Fruit fly (Drosophila melanogaster) whole organism, pupa: ENCODE results near the gene UQCR-14.

Experiments used
- CG10348 ChIP-seq: fragments of 200-800 bp; sonication (Bioruptor generic); IDR thresholded peaks from 2 replicates; pipeline ENCODE4 v1.3.6; 2022; ENCODE audit warnings: missing biosample characterization, missing genetic modification characterization
- CG12605 ChIP-seq: fragments of 200-800 bp; sonication (Bioruptor generic); IDR thresholded peaks from 2 replicates; pipeline ENCODE4 v1.3.6; 2022; ENCODE audit warnings: missing biosample characterization, missing genetic modification characterization
- CG13204 ChIP-seq: fragments of 200-800 bp; sonication (Bioruptor generic); optimal IDR thresholded peaks from 2 replicates; lab custom pipeline; 2018; ENCODE audit warnings: missing biosample characterization, mild to moderate bottlenecking, missing genetic modification characterization, moderate library complexity
- CG14655 ChIP-seq: fragments of 200-800 bp; sonication (Bioruptor generic); optimal IDR thresholded peaks from 3 replicates; lab custom pipeline; 2017; ENCODE audit warnings: mild to moderate bottlenecking, missing biosample characterization, missing genetic modification reagents, missing genetic modification characterization
- CG15710 ChIP-seq: fragments of 200-800 bp; sonication (Bioruptor generic); optimal IDR thresholded peaks from 2 replicates; lab custom pipeline; 2018; ENCODE audit warnings: missing biosample characterization, mild to moderate bottlenecking, missing genetic modification characterization, moderate library complexity
- CG17806 ChIP-seq: fragments of 200-800 bp; sonication (Bioruptor generic); optimal IDR thresholded peaks from 2 replicates; lab custom pipeline; 2018; ENCODE audit warnings: missing biosample characterization, mild to moderate bottlenecking, missing genetic modification characterization, moderate library complexity
- CG32121 ChIP-seq: fragments of 200-800 bp; sonication (Bioruptor generic); IDR thresholded peaks from 2 replicates; pipeline ENCODE4 v1.3.6; 2022; ENCODE audit warnings: missing biosample characterization, missing genetic modification characterization
- CG34367 ChIP-seq: fragments of 200-800 bp; sonication (Bioruptor generic); optimal IDR thresholded peaks from 2 replicates; lab custom pipeline; 2018; ENCODE audit warnings: missing biosample characterization, mild to moderate bottlenecking, missing genetic modification characterization
- CG4496 ChIP-seq: fragments of 200-800 bp; sonication (Bioruptor generic); IDR thresholded peaks from 3 replicates; pipeline ENCODE4 v1.3.6; 2022; ENCODE audit warnings: missing biosample characterization, missing genetic modification characterization
- CG8159 ChIP-seq: fragments of 200-800 bp; sonication (Bioruptor generic); optimal IDR thresholded peaks from 3 replicates; lab custom pipeline; 2018; ENCODE audit warnings: missing biosample characterization, mild to moderate bottlenecking, missing genetic modification characterization, moderate library complexity
- CG8301 ChIP-seq: fragments of 200-800 bp; sonication (Bioruptor generic); optimal IDR thresholded peaks from 2 replicates; lab custom pipeline; 2018; ENCODE audit warnings: missing biosample characterization, mild to moderate bottlenecking, missing genetic modification characterization
- CG9948 ChIP-seq: fragments of 200-800 bp; sonication (Bioruptor generic); optimal IDR thresholded peaks from 2 replicates; lab custom pipeline; 2018; ENCODE audit warnings: missing biosample characterization, mild to moderate bottlenecking, missing genetic modification characterization, moderate library complexity
- D1 ChIP-seq: fragments of 200-800 bp; sonication (Bioruptor generic); optimal IDR thresholded peaks from 2 replicates; lab custom pipeline; 2018; ENCODE audit warnings: missing biosample characterization, mild to moderate bottlenecking, missing genetic modification characterization, moderate library complexity
- EcR ChIP-seq: fragments of 200-800 bp; sonication (Bioruptor generic); optimal IDR thresholded peaks from 3 replicates; lab custom pipeline; 2019; ENCODE audit warnings: missing biosample characterization, missing genetic modification characterization, mild to moderate bottlenecking, moderate library complexity, missing genetic modification reagents
- Ets98B ChIP-seq: fragments of 200-800 bp; sonication (Bioruptor generic); IDR thresholded peaks from 2 replicates; pipeline ENCODE4 v1.3.6; 2022; ENCODE audit warnings: missing biosample characterization, missing genetic modification characterization
- Pif1A ChIP-seq: fragments of 200-800 bp; sonication (Bioruptor generic); optimal IDR thresholded peaks from 3 replicates; lab custom pipeline; 2016; ENCODE audit warnings: missing biosample characterization, missing genetic modification characterization
- Pif1B ChIP-seq: fragments of 200-800 bp; sonication (Bioruptor generic); optimal IDR thresholded peaks from 3 replicates; lab custom pipeline; 2016; ENCODE audit warnings: missing biosample characterization, missing genetic modification characterization
- Snoo ChIP-seq: fragments of 200-800 bp; sonication (Bioruptor generic); optimal IDR thresholded peaks from 3 replicates; lab custom pipeline; 2017; ENCODE audit warnings: missing biosample characterization, mild to moderate bottlenecking, missing genetic modification characterization, inconsistent platforms
- fd96Ca ChIP-seq: fragments of 200-800 bp; sonication (Bioruptor generic); IDR thresholded peaks from 3 replicates; pipeline ENCODE4 v1.3.6; 2022; ENCODE audit warnings: missing biosample characterization, missing genetic modification characterization
- gl ChIP-seq: fragments of 200-800 bp; sonication (Bioruptor generic); optimal IDR thresholded peaks from 2 replicates; lab custom pipeline; 2018; ENCODE audit warnings: missing biosample characterization, mild to moderate bottlenecking, missing genetic modification characterization
- rn ChIP-seq: fragments of 200-800 bp; sonication (Bioruptor generic); IDR thresholded peaks from 2 replicates; pipeline ENCODE4 v1.3.6; 2022; ENCODE audit warnings: missing biosample characterization, missing genetic modification characterization

UQCR-14 gene

dm6 chrX:16309764-16310163 lies 23.7 kb downstream of the UQCR-14 start:
- TF ChIP-seq CG9948 (tag; lab: Kevin White, UChicago), result no peak
- TF ChIP-seq CG17806 (tag; lab: Kevin White, UChicago), result no peak
- TF ChIP-seq CG14655 (GFP tag; lab: Kevin White, UChicago), result no peak
- TF ChIP-seq CG10348 (GFP tag; lab: Robert Waterston, UW), result no peak
- TF ChIP-seq CG8301 (tag; lab: Kevin White, UChicago), result no peak
- no peak for TF ChIP-seq CG15710
- TF ChIP-seq rn, result no peak
- no peak for TF ChIP-seq Snoo (tag; lab: Kevin White, UChicago)
- no peak for TF ChIP-seq Ets98B
- TF ChIP-seq EcR (GFP tag; lab: Kevin White, UChicago), result no peak
- TF ChIP-seq CG34367, result no peak
- TF ChIP-seq CG32121, result no peak
- TF ChIP-seq CG12605 (GFP tag; lab: Robert Waterston, UW), result no peak
- no peak for TF ChIP-seq Pif1B (GFP tag; lab: Kevin White, UChicago)
- TF ChIP-seq CG13204 (GFP tag; lab: Kevin White, UChicago), result no peak
- TF ChIP-seq Pif1A (GFP tag; lab: Kevin White, UChicago), result no peak
- no peak for TF ChIP-seq fd96Ca
- no peak for TF ChIP-seq gl (tag; lab: Kevin White, UChicago)
- TF ChIP-seq CG4496 (GFP tag; lab: Robert Waterston, UW), result no peak

- TF ChIP-seq CG15710, result peak; percentile 3
- no peak for TF ChIP-seq CG34367
- no peak for TF ChIP-seq Pif1A (GFP tag; lab: Kevin White, UChicago)
- no peak for TF ChIP-seq Pif1B (GFP tag; lab: Kevin White, UChicago)
- TF ChIP-seq CG10348 (GFP tag; lab: Robert Waterston, UW), result no peak
- no peak for TF ChIP-seq CG8301 (tag; lab: Kevin White, UChicago)
- TF ChIP-seq CG17806 (tag; lab: Kevin White, UChicago), result no peak
- 0 out of 3 replicates have a peak, but pooled peaks have one; percentile 18 for TF ChIP-seq CG4496 (GFP tag; lab: Robert Waterston, UW)
Observed at dm6 chrX:16313078-16313875, 27.2 kb downstream of the UQCR-14 start, which contains the start of the genes CG9915 and SWIP. CG9915 (minus strand) TSS chrX:16313138. SWIP (plus strand) TSS chrX:16313709.

DNA sequence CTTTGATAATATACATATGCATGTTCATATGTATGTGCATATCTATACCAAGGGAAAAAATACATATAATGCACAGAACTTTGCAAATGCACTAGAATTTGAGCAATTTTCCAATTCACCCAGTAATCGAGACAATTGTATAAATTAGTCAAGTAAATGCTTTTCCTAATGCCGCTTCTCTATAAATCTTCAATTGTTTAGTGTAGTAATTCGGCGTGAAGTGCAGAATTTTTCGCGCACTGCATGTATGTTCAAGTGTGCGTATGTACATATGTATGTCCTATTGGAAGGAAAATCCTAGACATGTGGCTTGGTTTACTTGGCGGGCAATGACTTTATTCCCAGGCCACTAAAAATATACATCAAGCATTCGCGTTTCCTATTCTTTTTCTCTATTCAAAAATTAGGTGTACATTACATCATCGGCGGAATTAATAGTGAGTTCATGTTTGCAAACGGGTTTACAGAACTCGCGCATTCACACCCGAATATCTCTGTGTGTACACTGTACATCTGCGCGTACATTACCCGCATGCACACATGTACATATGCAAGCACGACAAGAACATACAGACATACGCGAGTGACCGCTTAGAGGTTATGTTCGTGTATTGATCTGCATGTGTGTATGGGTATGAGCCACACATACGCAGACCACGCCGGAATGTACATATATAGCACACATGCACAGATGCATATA lies 32.9 kb downstream of the UQCR-14 start:
- TF ChIP-seq CG12605 (GFP tag; lab: Robert Waterston, UW) (peak; percentile 68), gl (tag; lab: Kevin White, UChicago) (no peak), Pif1B (GFP tag; lab: Kevin White, UChicago) (peak; percentile 86), CG9948 (tag; lab: Kevin White, UChicago) (peak; percentile 79), Pif1A (GFP tag; lab: Kevin White, UChicago) (peak; percentile 82), rn (peak; percentile 64), CG14655 (GFP tag; lab: Kevin White, UChicago) (no peak), CG32121 (peak; percentile 48; the same call in 1 of the 2 replicates), CG4496 (GFP tag; lab: Robert Waterston, UW) (peak; percentile 87), CG34367 (peak; percentile 71), fd96Ca (peak; percentile 83), Ets98B (peak; percentile 73), CG15710 (peak; percentile 68), CG17806 (tag; lab: Kevin White, UChicago) (peak; percentile 77), CG10348 (GFP tag; lab: Robert Waterston, UW) (no peak), D1 (tag; lab: Kevin White, UChicago) (no peak), CG8301 (tag; lab: Kevin White, UChicago) (peak; percentile 76), CG13204 (GFP tag; lab: Kevin White, UChicago) (no peak), Snoo (tag; lab: Kevin White, UChicago) (peak; percentile 39), CG8159 (peak; percentile 76), EcR (GFP tag; lab: Kevin White, UChicago) (peak; percentile 94)
- TF ChIP-seq, all 21 proteins: peak for 16

DNA sequence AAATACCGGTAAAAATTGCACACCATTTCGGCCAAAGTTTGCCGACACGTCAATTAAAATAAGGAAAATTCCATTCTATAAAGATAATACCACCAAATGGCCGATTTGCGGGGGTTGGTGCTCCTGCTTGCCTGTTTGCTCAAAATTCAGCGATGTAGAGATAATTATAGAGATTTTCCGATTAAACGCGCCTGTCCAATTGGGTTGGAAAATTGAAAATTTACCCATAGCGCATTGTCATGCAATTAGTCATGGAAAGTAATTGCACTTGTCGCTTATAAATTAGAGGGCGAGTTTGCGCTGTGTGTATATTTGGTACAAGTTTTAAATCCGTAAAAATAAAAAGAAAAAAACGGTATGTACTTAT lies 33.5 kb downstream of the UQCR-14 start:
- TF ChIP-seq Pif1B (GFP tag; lab: Kevin White, UChicago) (no peak), CG14655 (GFP tag; lab: Kevin White, UChicago) (no peak), CG8159 (no peak), CG32121 (no peak), CG13204 (GFP tag; lab: Kevin White, UChicago) (no peak), fd96Ca (no peak), EcR (GFP tag; lab: Kevin White, UChicago) (no peak), Pif1A (GFP tag; lab: Kevin White, UChicago) (no peak), CG9948 (tag; lab: Kevin White, UChicago) (no peak), rn (no peak), Ets98B (no peak), D1 (tag; lab: Kevin White, UChicago) (no peak), gl (tag; lab: Kevin White, UChicago) (no peak)

dm6 chrX:16320197-16320921 lies 34.3 kb downstream of the UQCR-14 start, which contains the start of gene Cyp1:
Cyp1 (minus strand) TSS chrX:16320370.
- TF ChIP-seq Ets98B (peak; percentile 42), CG10348 (GFP tag; lab: Robert Waterston, UW) (no peak), CG9948 (tag; lab: Kevin White, UChicago) (no peak), Snoo (tag; lab: Kevin White, UChicago) (peak; percentile 16), Pif1B (GFP tag; lab: Kevin White, UChicago) (peak; percentile 44), rn (no peak), CG15710 (no peak), CG12605 (GFP tag; lab: Robert Waterston, UW) (peak; percentile 50), CG4496 (GFP tag; lab: Robert Waterston, UW) (peak; percentile 45; the same call in 1 of the 3 replicates), CG17806 (tag; lab: Kevin White, UChicago) (no peak), gl (tag; lab: Kevin White, UChicago) (no peak), fd96Ca (peak; percentile 59; the same call in 2 of the 3 replicates), EcR (GFP tag; lab: Kevin White, UChicago) (peak; percentile 6)
- TF ChIP-seq, all 21 proteins: peak for 7
